Fruit fly (Drosophila melanogaster): ENCODE data around the gene cm.

Gene cm

DNA sequence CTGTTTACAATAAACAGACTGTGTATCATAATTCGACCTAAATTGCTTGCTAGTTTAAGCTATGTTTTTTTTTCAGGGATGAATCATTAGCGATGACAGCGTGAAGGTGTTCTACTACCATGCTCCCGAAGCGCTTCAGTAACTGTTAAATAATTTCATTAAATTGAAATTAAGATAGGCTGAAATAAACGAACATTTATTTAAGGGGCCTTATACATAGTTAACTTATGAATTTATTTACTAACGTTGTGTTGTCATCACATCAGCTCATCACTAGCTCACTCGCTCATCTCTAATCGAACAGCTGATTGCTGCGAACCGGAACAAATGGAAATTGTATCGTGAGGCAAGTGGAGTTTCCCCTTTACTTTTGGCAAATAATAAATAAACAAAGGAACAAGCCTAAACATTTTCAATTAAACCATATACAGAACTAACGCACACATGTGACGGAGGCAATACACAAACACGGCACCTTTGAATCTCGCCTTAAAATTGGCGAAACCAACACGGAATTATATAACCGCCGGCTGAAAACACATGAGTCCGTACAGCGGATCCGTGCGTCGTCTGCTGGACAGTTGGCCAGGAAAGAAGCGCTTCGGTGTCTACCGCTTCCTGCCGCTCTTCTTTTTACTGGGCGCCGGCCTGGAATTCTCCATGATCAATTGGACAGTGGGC is at the start of gene cm, which contains the start of the genes sloth1 and sloth2 (continued):
- TF ChIP-seq CG9139 (GFP tag; optimal IDR thresholded peaks at IDR 0.05) (peak; percentile 51), CG3032 (tag; optimal IDR thresholded peaks at IDR 0.05) (peak; percentile 96), CG6792 (GFP tag; optimal IDR thresholded peaks at IDR 0.05) (peak; percentile 84), Ets21C (GFP tag; optimal IDR thresholded peaks at IDR 0.05) (peak; percentile 87), CG34406 (GFP tag; optimal IDR thresholded peaks at IDR 0.05) (peak; percentile 84), CG1621 (tag; optimal IDR thresholded peaks at IDR 0.05) (peak; percentile 78), CG7368 (GFP tag; optimal IDR thresholded peaks at IDR 0.05) (peak; percentile 68), OdsH (GFP tag; optimal IDR thresholded peaks at IDR 0.05) (peak; percentile 91), CG16779 (tag; optimal IDR thresholded peaks at IDR 0.05) (no peak), CG11294 (GFP tag; IDR thresholded peaks at IDR 0.05) (peak; percentile 62; the same call in 1 of the 2 replicates)

DNA sequence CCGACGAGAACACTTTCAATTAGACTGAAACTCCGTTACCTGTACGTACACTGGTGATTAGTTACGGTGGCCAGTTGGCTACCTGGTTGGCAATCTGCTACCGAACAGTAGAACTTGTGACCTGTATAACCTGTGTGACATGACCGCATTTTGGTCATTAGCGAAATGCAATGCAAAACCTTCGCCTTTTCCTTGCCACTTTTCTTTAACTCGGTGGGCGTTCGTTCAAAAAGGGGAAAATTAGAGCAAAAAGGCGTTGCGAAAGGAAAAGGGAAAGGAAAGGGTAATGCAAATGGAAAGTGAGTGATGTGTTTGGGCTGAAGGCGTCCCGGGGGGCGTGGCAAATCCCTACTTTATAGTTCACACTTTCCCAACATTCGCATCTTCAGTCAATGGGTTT is 48.0 kb upstream of the cm start:
- TF ChIP-seq CG10669 (GFP tag; optimal IDR thresholded peaks at IDR 0.05), result no peak

DNA sequence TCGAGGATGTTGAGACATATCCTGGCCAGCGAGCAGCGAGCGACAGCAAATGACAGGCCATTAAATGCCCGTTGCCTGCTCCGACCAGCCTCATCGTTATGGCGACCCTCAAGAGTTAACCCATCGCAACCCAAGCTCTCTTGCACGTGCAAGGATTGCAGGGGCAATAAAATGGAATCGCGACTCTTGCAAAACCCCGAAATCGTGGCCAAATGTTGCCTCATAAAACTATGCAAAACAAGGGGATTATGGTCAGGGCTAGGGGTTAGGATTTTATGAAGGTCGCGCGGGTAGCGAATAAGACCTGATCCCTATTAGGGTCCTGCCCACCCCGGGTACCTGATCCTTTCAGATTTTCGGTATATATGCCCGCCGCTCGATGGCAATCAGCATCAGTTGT is 38.1 kb upstream of the cm start, which contains the start of gene nullo:
TSS of gene nullo (plus strand) at position 390 of the 400 bp plus-strand sequence.
- TF ChIP-seq CG10631 (GFP tag; optimal IDR thresholded peaks at IDR 0.05), result no peak
- no peak for TF ChIP-seq lz (GFP tag; optimal IDR thresholded peaks at IDR 0.05)
- TF ChIP-seq CG6276 (GFP tag; optimal IDR thresholded peaks at IDR 0.05), result no peak
- no peak for TF ChIP-seq Ets21C (GFP tag; optimal IDR thresholded peaks at IDR 0.05)
- no peak for TF ChIP-seq Ets96B (tag; optimal IDR thresholded peaks at IDR 0.05)
- TF ChIP-seq CG4318 (GFP tag; optimal IDR thresholded peaks at IDR 0.05), result no peak
- no peak for TF ChIP-seq CG7368 (GFP tag; optimal IDR thresholded peaks at IDR 0.05)
- no peak for TF ChIP-seq cyc (GFP tag; optimal IDR thresholded peaks at IDR 0.05)
- no peak for TF ChIP-seq topi (GFP tag; optimal IDR thresholded peaks at IDR 0.05)
- TF ChIP-seq OdsH (GFP tag; optimal IDR thresholded peaks at IDR 0.05), result no peak

DNA sequence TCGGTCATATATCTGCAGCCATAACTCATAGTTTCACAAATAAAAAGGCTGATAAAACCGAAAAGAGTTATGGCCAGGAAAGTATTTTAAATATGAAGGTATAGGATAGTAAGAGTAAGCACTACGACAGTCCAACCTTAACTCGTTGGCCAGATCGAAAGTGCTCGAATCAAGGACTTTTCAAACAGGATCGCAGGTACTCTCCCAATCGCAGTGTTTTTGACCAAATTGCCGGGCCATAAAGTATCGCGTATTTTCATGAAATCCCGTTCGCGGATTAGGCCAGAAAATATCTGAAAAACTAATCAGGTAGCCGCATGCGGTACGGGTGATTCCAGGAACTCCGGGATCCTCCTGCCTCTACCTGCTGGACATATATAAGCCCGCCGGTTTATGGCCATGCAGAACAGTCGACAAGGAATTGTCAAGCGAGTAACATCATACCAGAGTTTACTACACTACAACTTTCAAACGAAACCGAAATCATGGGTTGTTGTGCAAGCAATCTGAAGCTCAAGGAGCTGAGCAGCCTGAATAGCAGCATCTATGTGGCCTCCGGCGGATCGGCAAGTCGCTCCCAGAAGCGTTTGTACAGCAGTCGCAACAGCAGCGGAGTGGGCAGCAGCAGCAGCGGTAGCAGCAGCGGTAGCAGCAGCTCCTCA is 29.4 kb upstream of the cm start, which contains the start of gene CG14427:
TSS of gene CG14427 (plus strand) at position 399 of the 662 bp plus-strand sequence.
- TF ChIP-seq CG3032 (tag; optimal IDR thresholded peaks at IDR 0.05) (no peak), salr (GFP tag; optimal IDR thresholded peaks at IDR 0.05) (no peak), Sox14 (GFP tag; optimal IDR thresholded peaks at IDR 0.05) (no peak), CG8119 (GFP tag; IDR thresholded peaks at IDR 0.05) (no peak), Gug (GFP tag; IDR thresholded peaks at IDR 0.05) (no peak), CG8632 (GFP tag; optimal IDR thresholded peaks at IDR 0.05) (no peak), CG11294 (GFP tag; IDR thresholded peaks at IDR 0.05) (no peak), Lpt (GFP tag; optimal IDR thresholded peaks at IDR 0.05) (no peak), vri (GFP tag; optimal IDR thresholded peaks at IDR 0.05) (no peak), Met (GFP tag; optimal IDR thresholded peaks at IDR 0.05) (no peak), ss (GFP tag; optimal IDR thresholded peaks at IDR 0.05) (no peak), pdm3 (GFP tag; optimal IDR thresholded peaks at IDR 0.05) (no peak), Eip78C (GFP tag) (no peak)

DNA sequence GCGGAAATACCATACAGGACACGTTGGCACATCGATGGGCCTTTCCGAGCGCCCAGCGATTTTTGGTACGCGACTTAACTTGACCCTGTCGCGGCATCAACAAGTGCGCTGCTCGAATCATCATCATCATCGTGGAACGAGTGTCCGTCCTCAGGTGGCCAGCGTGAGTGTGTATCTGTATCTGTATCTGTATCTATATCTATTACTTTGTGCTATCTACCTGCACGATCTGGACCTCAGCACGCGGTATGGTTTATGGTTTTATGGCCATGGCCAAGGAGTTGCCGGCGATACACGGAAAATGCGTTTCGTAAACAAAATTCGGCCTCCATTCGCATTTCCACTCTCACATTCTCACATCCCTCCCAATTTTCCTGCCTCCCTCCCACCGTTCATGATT is 26.1 kb upstream of the cm start:
- no peak for TF ChIP-seq eg (GFP tag; IDR thresholded peaks at IDR 0.05)
- no peak for TF ChIP-seq OdsH (GFP tag; optimal IDR thresholded peaks at IDR 0.05)
- TF ChIP-seq fkh (GFP tag; optimal IDR thresholded peaks at IDR 0.05), result no peak
- no peak for TF ChIP-seq CG11762 (GFP tag; optimal IDR thresholded peaks at IDR 0.05; ENCODE audit: insufficient read depth)
- no peak for TF ChIP-seq CG31627 (GFP tag; optimal IDR thresholded peaks at IDR 0.05)
- no peak for TF ChIP-seq lz (GFP tag; optimal IDR thresholded peaks at IDR 0.05)
- TF ChIP-seq CG10631 (GFP tag; optimal IDR thresholded peaks at IDR 0.05), result no peak
- TF ChIP-seq CG3919 (GFP tag; optimal IDR thresholded peaks at IDR 0.05), result no peak
- TF ChIP-seq CG15336 (GFP tag; IDR thresholded peaks at IDR 0.05), result no peak
- TF ChIP-seq Sox102F (GFP tag; optimal IDR thresholded peaks at IDR 0.05), result no peak
- TF ChIP-seq CG34406 (GFP tag; optimal IDR thresholded peaks at IDR 0.05), result no peak
- TF ChIP-seq Sox14 (GFP tag; optimal IDR thresholded peaks at IDR 0.05), result no peak
- TF ChIP-seq Blimp-1 (GFP tag; optimal IDR thresholded peaks at IDR 0.05), result no peak
- no peak for TF ChIP-seq Gug (GFP tag; IDR thresholded peaks at IDR 0.05)
- TF ChIP-seq svp (GFP tag), result no peak
- no peak for TF ChIP-seq CG6808 (GFP tag; optimal IDR thresholded peaks at IDR 0.05)
- no peak for TF ChIP-seq CG6276 (GFP tag; optimal IDR thresholded peaks at IDR 0.05)
- TF ChIP-seq CG10669 (GFP tag; optimal IDR thresholded peaks at IDR 0.05), result no peak
